Worm (Caenorhabditis elegans) whole organism, early embryonic: ENCODE measurements around the gene rpl-22.

Source experiments
- B0310.2 ChIP-seq: sonication (generic microtip); optimal IDR thresholded peaks from 2 replicates; lab custom pipeline; 2016; ENCODE audit warnings: mild to moderate bottlenecking, missing genetic modification characterization, missing compliant biosample characterization
- F13C5.2 ChIP-seq: sonication (generic microtip); optimal IDR thresholded peaks from 2 replicates; lab custom pipeline; 2017; ENCODE audit warnings: mild to moderate bottlenecking, missing genetic modification characterization, inconsistent platforms, missing compliant biosample characterization
- aly-1 ChIP-seq: sonication (generic microtip); optimal IDR thresholded peaks from 2 replicates; lab custom pipeline; 2016; ENCODE audit warnings: missing genetic modification characterization, missing compliant biosample characterization
- ama-1 ChIP-seq: fragments of 150-350 bp; optimal IDR thresholded peaks from 2 replicates; lab custom pipeline; 2014
- ceh-13 ChIP-seq: fragments of 200-800 bp; sonication (Bioruptor generic); optimal IDR thresholded peaks from 2 replicates; lab custom pipeline; 2018; ENCODE audit warnings: mild to moderate bottlenecking, missing genetic modification characterization, missing compliant biosample characterization
- ceh-36 ChIP-seq: sonication (generic microtip); optimal IDR thresholded peaks from 2 replicates; lab custom pipeline; 2016; ENCODE audit warnings: missing genetic modification characterization, inconsistent platforms, missing compliant biosample characterization
- ets-7 ChIP-seq: sonication (generic microtip); optimal IDR thresholded peaks from 2 replicates; lab custom pipeline; 2016; ENCODE audit warnings: missing genotype, missing genetic modification characterization, missing compliant biosample characterization
- flt-1 ChIP-seq: fragments of 200-800 bp; sonication (Bioruptor generic); IDR thresholded peaks from 2 replicates; pipeline ENCODE4 v1.3.6; 2022; ENCODE audit warnings: missing genetic modification characterization, missing compliant biosample characterization
- hmbx-1 ChIP-seq: sonication (generic microtip); optimal IDR thresholded peaks from 2 replicates; lab custom pipeline; 2016; ENCODE audit warnings: mild to moderate bottlenecking, missing genetic modification characterization, missing compliant biosample characterization
- hmg-4 ChIP-seq: fragments of 200-800 bp; sonication (Bioruptor generic); optimal IDR thresholded peaks from 2 replicates; lab custom pipeline; 2018; ENCODE audit warnings: mild to moderate bottlenecking, missing genetic modification characterization, missing compliant biosample characterization
- hnd-1 ChIP-seq: sonication (generic microtip); optimal IDR thresholded peaks from 2 replicates; lab custom pipeline; 2016; ENCODE audit warnings: missing genetic modification characterization, missing compliant biosample characterization
- pes-1 ChIP-seq: fragments of 200-800 bp; sonication (Bioruptor generic); IDR thresholded peaks from 2 replicates; pipeline ENCODE4 v1.3.6; 2022; ENCODE audit warnings: missing genetic modification reagents, missing genetic modification characterization, missing compliant biosample characterization
- scrt-1 ChIP-seq: fragments of 200-800 bp; sonication (Bioruptor generic); IDR thresholded peaks from 2 replicates; pipeline ENCODE4 v1.3.6; 2022; ENCODE audit warnings: missing genetic modification characterization, missing compliant biosample characterization
- sea-1 ChIP-seq: fragments of 200-800 bp; sonication (Bioruptor generic); conservative IDR thresholded peaks from 2 replicates; pipeline ENCODE4 v1.3.6; 2022; ENCODE audit warnings: missing genetic modification characterization, missing compliant biosample characterization
- tbx-11 ChIP-seq: fragments of 200-800 bp; sonication (Bioruptor generic); IDR thresholded peaks from 2 replicates; pipeline ENCODE4 v1.3.6; 2022; ENCODE audit warnings: missing genetic modification characterization, missing compliant biosample characterization
- tbx-37 ChIP-seq: fragments of 200-800 bp; sonication (Bioruptor generic); conservative IDR thresholded peaks from 2 replicates; pipeline ENCODE4 v1.3.6; 2022; ENCODE audit warnings: missing genetic modification reagents, missing genetic modification characterization, missing compliant biosample characterization
- tra-4 ChIP-seq: sonication (generic microtip); optimal IDR thresholded peaks from 2 replicates; lab custom pipeline; 2017; ENCODE audit warnings: missing genetic modification characterization, missing compliant biosample characterization

rpl-22 gene

ce11 chrII:5101701-5102100 lies 46.3 kb downstream of the rpl-22 start, which contains the start of the genes idpb-3 and idpb-1:
Gene idpb-3, minus strand, starts transcription at chrII:5101801.
Gene idpb-1, plus strand, starts transcription at chrII:5101984.
- TF ChIP-seq hnd-1 (tag; lab: Kevin White, UChicago) = no peak
- no peak for TF ChIP-seq scrt-1 (GFP tag; lab: Robert Waterston, UW)
- no peak for TF ChIP-seq flt-1 (GFP tag; lab: Robert Waterston, UW)
- no peak for TF ChIP-seq hmbx-1
- no peak for TF ChIP-seq ceh-36 (tag; lab: Kevin White, UChicago)
- no peak for TF ChIP-seq tbx-37 (GFP tag; lab: Robert Waterston, UW)
- TF ChIP-seq ets-7 (tag; lab: Kevin White, UChicago) = no peak
- no peak for TF ChIP-seq sea-1 (GFP tag; lab: Robert Waterston, UW)
- no peak for TF ChIP-seq tbx-11
- no peak for TF ChIP-seq ceh-13 (GFP tag; lab: Kevin White, UChicago)
- no peak for TF ChIP-seq aly-1 (tag; lab: Kevin White, UChicago)

DNA sequence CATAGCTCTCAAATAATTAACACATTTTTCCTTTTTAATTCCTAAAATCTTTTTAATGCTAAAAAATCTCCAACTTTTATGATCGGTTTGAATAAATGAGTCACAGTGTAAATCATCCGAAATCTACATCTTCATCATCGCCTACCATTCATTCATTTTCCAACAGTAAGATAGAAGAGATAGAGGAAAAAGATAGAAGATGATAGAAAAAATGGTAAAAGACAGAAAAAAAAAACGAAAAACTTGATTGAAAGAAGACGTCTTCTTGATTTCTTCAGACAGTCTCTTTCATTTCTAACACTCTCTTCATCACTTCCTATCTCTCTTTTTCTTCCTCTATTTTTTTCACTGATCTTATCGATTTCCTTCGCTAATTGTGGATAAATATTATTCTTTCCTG lies 47.8 kb downstream of the rpl-22 start:
- TF ChIP-seq ama-1 (lab: Kevin White, UChicago) = no peak

DNA sequence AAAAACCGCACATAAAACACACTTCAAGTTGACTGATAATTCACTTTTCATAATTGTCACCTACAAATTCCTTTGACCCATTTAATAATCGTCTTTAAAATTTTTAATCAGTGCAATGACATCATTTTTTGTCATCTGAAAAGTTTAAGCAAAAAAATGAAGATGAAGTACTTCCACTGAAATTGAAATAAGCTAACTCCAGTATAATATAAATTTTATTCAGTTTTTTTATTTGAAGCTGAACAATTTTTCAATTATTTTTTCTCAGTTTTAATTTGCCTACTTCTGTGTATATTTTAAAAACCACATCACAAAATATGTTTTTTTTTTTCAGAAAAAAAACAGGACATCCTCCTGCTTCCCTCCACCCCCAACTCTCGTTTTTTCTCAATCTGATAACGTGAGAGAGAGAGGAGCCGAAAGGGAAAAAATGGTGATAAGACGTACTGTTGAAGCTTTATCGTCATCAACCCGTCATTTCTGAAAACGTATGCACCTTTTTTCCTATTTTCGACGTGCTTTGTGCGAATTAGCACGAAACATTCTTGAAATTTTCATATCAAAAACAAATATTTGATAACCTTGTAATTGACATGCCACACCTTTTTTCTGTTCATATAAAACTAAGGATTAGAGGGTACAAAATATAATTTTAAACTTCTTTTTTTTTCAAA lies 48.5 kb downstream of the rpl-22 start, which contains the start of the genes C04G6.11 and mpk-2:
TSS of gene C04G6.11 (minus strand) at position 51 of the 674 bp plus-strand sequence.
TSS of gene mpk-2 (plus strand) at position 335 of the 674 bp plus-strand sequence.
- TF ChIP-seq tra-4 (tag; lab: Kevin White, UChicago) (no peak), aly-1 (tag; lab: Kevin White, UChicago) (no peak)

DNA sequence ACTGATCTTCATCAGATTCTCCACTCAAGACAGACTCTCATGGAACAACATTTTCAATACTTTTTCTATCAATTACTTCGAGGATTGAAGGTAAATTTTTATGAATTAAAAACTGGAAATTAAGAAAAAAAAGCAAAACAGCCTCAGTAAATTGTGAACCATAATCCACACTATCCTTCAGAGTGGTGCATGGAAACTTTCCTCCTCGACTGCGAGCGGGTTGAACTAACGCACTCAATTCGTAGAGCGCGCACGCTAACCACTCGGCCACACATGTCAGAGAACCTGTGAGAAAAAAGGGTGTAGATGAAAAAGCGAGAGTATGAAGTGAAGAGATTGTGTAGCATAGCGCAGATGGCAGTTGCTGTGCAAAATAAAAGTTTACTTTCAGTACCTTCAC lies 49.6 kb downstream of the rpl-22 start:
- TF ChIP-seq sea-1 (GFP tag; lab: Robert Waterston, UW) (peak; percentile 97), aly-1 (tag; lab: Kevin White, UChicago) (peak; percentile 99), tra-4 (tag; lab: Kevin White, UChicago) (peak; percentile 82), F13C5.2 (peak; percentile 97), flt-1 (GFP tag; lab: Robert Waterston, UW) (no peak; the same call in none of the 2 replicates), ets-7 (tag; lab: Kevin White, UChicago) (peak; percentile 95), scrt-1 (GFP tag; lab: Robert Waterston, UW) (peak; percentile 99), hnd-1 (tag; lab: Kevin White, UChicago) (peak; percentile 92), B0310.2 (tag; lab: Kevin White, UChicago) (peak; percentile 98), ama-1 (lab: Kevin White, UChicago) (no peak), tbx-11 (peak; percentile 98), tbx-37 (GFP tag; lab: Robert Waterston, UW) (peak; percentile 96), ceh-13 (GFP tag; lab: Kevin White, UChicago) (peak; percentile 98), pes-1 (GFP tag; lab: Robert Waterston, UW) (peak; percentile 98), hmbx-1 (peak; percentile 89), ceh-36 (tag; lab: Kevin White, UChicago) (peak; percentile 97), hmg-4 (peak; percentile 99)
